Worm (Caenorhabditis elegans) whole organism, L3 larva: Measurements from ENCODE around the gene C01G6.4.
A peak's percentile ranks its signal among the peaks of the same experiment; 100 is the strongest.

Experiments used
- R02D3.7 ChIP-seq: fragments of 150-350 bp; optimal IDR thresholded peaks from 2 replicates; lab custom pipeline; 2014; ENCODE audit warnings: missing biosample characterization, missing genetic modification characterization
- ZK546.5 ChIP-seq: sonication (generic microtip); optimal IDR thresholded peaks from 2 replicates; lab custom pipeline; 2017; ENCODE audit warnings: missing biosample characterization, missing genetic modification characterization
- aly-2 ChIP-seq: fragments of 150-350 bp; optimal IDR thresholded peaks from 2 replicates; lab custom pipeline; 2014; ENCODE audit warnings: missing biosample characterization, missing genetic modification characterization
- ama-1 ChIP-seq: fragments of 150-350 bp; optimal IDR thresholded peaks from 2 replicates; lab custom pipeline; 2018
- ceh-9 ChIP-seq: sonication (generic microtip); optimal IDR thresholded peaks from 2 replicates; lab custom pipeline; 2018; ENCODE audit warnings: missing biosample characterization, missing genetic modification characterization
- daf-12 ChIP-seq: fragments of 150-350 bp; optimal IDR thresholded peaks from 2 replicates; lab custom pipeline; 2014; ENCODE audit warnings: missing biosample characterization, missing genetic modification reagents, missing genetic modification characterization
- egl-27 ChIP-seq: sonication (generic microtip); optimal IDR thresholded peaks from 4 replicates; lab custom pipeline; 2017; ENCODE audit warnings: missing biosample characterization, missing genetic modification reagents, missing genetic modification characterization
- egl-5 ChIP-seq: fragments of 150-350 bp; optimal IDR thresholded peaks from 2 replicates; lab custom pipeline; 2017; ENCODE audit warnings: missing biosample characterization, missing genetic modification reagents, missing genetic modification characterization, inconsistent platforms
- elt-1 ChIP-seq: fragments of 150-350 bp; optimal IDR thresholded peaks from 2 replicates; lab custom pipeline; 2014; ENCODE audit warnings: missing biosample characterization, missing genetic modification characterization
- elt-2 ChIP-seq: sonication (generic microtip); optimal IDR thresholded peaks from 2 replicates; lab custom pipeline; 2016; ENCODE audit warnings: missing genetic modification reagents, mild to moderate bottlenecking, missing genetic modification characterization, missing compliant biosample characterization
- elt-3 ChIP-seq, 3 experiments: fragments of 150-350 bp in 1 of 3; sonication (generic microtip) in 2 of 3; optimal IDR thresholded peaks; 2 replicates in 2 of 3; 4 replicates in 1 of 3; lab custom pipeline; 2014 to 2017; ENCODE audit warnings: missing biosample characterization in 3 of 3, missing genetic modification characterization in 3 of 3
- eor-1 ChIP-seq, 2 experiments: fragments of 150-350 bp; optimal IDR thresholded peaks; 2 replicates each; lab custom pipeline; 2014 to 2018; ENCODE audit warnings: missing biosample characterization in 2 of 2, missing genetic modification characterization in 2 of 2
- fkh-10 ChIP-seq: sonication (generic microtip); optimal IDR thresholded peaks from 2 replicates; lab custom pipeline; 2017; ENCODE audit warnings: missing biosample characterization, missing genetic modification reagents, missing genetic modification characterization
- fkh-2 ChIP-seq: fragments of 150-350 bp; optimal IDR thresholded peaks from 2 replicates; lab custom pipeline; 2014; ENCODE audit warnings: missing biosample characterization, missing genetic modification reagents, missing genetic modification characterization
- hmg-11 ChIP-seq: sonication (generic microtip); optimal IDR thresholded peaks from 2 replicates; lab custom pipeline; 2016; ENCODE audit warnings: missing genetic modification characterization, missing compliant biosample characterization
- jun-1 ChIP-seq: fragments of 150-350 bp; optimal IDR thresholded peaks from 2 replicates; lab custom pipeline; 2014; ENCODE audit warnings: missing biosample characterization, missing genetic modification reagents, missing genetic modification characterization
- lin-15B ChIP-seq: fragments of 150-350 bp; optimal IDR thresholded peaks from 2 replicates; lab custom pipeline; 2014; ENCODE audit warnings: missing biosample characterization, missing genetic modification characterization
- lin-39 ChIP-seq: fragments of 150-350 bp; optimal IDR thresholded peaks from 2 replicates; lab custom pipeline; 2018; ENCODE audit warnings: missing biosample characterization, missing genetic modification reagents, missing genetic modification characterization
- mml-1 ChIP-seq: fragments of 150-350 bp; sonication (generic microtip); optimal IDR thresholded peaks from 3 replicates; lab custom pipeline; 2014; ENCODE audit warnings: missing biosample characterization, missing genetic modification characterization
- nfya-1 ChIP-seq: sonication (generic microtip); optimal IDR thresholded peaks from 2 replicates; lab custom pipeline; 2017; ENCODE audit warnings: missing genetic modification characterization, mild to moderate bottlenecking, missing compliant biosample characterization, antibody characterized with exemption, moderate library complexity; ENCODE audit not compliant: insufficient read depth
- nhr-11 ChIP-seq: fragments of 150-350 bp; optimal IDR thresholded peaks from 2 replicates; lab custom pipeline; 2014; ENCODE audit warnings: missing biosample characterization, missing genetic modification characterization
- nhr-12 ChIP-seq: fragments of 150-350 bp; optimal IDR thresholded peaks from 2 replicates; lab custom pipeline; 2014; ENCODE audit warnings: missing biosample characterization, missing genetic modification characterization
- nhr-237 ChIP-seq: fragments of 150-350 bp; optimal IDR thresholded peaks from 2 replicates; lab custom pipeline; 2014; ENCODE audit warnings: missing biosample characterization, missing genetic modification characterization
- nhr-25 ChIP-seq: sonication (generic microtip); optimal IDR thresholded peaks from 2 replicates; lab custom pipeline; 2017; ENCODE audit warnings: missing biosample characterization, missing genetic modification characterization
- nhr-28 ChIP-seq: fragments of 150-350 bp; optimal IDR thresholded peaks from 2 replicates; lab custom pipeline; 2014; ENCODE audit warnings: missing biosample characterization, missing genetic modification characterization
- nhr-43 ChIP-seq: sonication (generic microtip); optimal IDR thresholded peaks from 2 replicates; lab custom pipeline; 2016; ENCODE audit warnings: mild to moderate bottlenecking, missing genetic modification characterization, missing compliant biosample characterization; ENCODE audit not compliant: poor library complexity, severe bottlenecking
- nhr-67 ChIP-seq: fragments of 150-350 bp; optimal IDR thresholded peaks from 2 replicates; lab custom pipeline; 2014; ENCODE audit warnings: missing biosample characterization, missing genetic modification characterization
- nhr-76 ChIP-seq: fragments of 150-350 bp; sonication (generic microtip); optimal IDR thresholded peaks from 5 replicates; lab custom pipeline; 2014; ENCODE audit warnings: missing biosample characterization, missing genetic modification characterization
- nhr-77 ChIP-seq: fragments of 150-350 bp; optimal IDR thresholded peaks from 2 replicates; lab custom pipeline; 2014; ENCODE audit warnings: missing biosample characterization, missing genetic modification characterization
- pha-4 ChIP-seq: fragments of 150-350 bp; optimal IDR thresholded peaks from 2 replicates; lab custom pipeline; 2014; ENCODE audit warnings: missing biosample characterization, missing genetic modification reagents, missing genetic modification characterization
- sea-2 ChIP-seq: fragments of 150-350 bp; sonication (generic microtip); optimal IDR thresholded peaks from 4 replicates; lab custom pipeline; 2014; ENCODE audit warnings: missing biosample characterization, missing genetic modification reagents, missing genetic modification characterization
- skn-1 ChIP-seq: fragments of 150-350 bp; optimal IDR thresholded peaks from 2 replicates; lab custom pipeline; 2014; ENCODE audit warnings: missing biosample characterization, missing genetic modification characterization
- snpc-4 ChIP-seq: fragments of 150-350 bp; optimal IDR thresholded peaks from 2 replicates; lab custom pipeline; 2014; ENCODE audit warnings: missing biosample characterization, missing genetic modification characterization
- tbx-2 ChIP-seq: sonication (generic microtip); optimal IDR thresholded peaks from 2 replicates; lab custom pipeline; 2016; ENCODE audit warnings: mild to moderate bottlenecking, missing genetic modification characterization, missing compliant biosample characterization
- unc-39 ChIP-seq: sonication (generic microtip); optimal IDR thresholded peaks from 4 replicates; lab custom pipeline; 2017; ENCODE audit warnings: missing biosample characterization, missing genetic modification characterization
- unc-62 ChIP-seq: fragments of 150-350 bp; sonication (generic microtip); optimal IDR thresholded peaks from 4 replicates; lab custom pipeline; 2014; ENCODE audit warnings: missing biosample characterization, missing genetic modification reagents, missing genetic modification characterization
- zag-1 ChIP-seq: fragments of 150-350 bp; optimal IDR thresholded peaks from 2 replicates; lab custom pipeline; 2014; ENCODE audit warnings: missing biosample characterization, missing genetic modification characterization
- ztf-11 ChIP-seq: fragments of 150-350 bp; optimal IDR thresholded peaks from 2 replicates; lab custom pipeline; 2014; ENCODE audit warnings: missing biosample characterization, missing genetic modification characterization
- ztf-4 ChIP-seq: fragments of 150-350 bp; optimal IDR thresholded peaks from 2 replicates; lab custom pipeline; 2014; ENCODE audit warnings: missing biosample characterization, missing genetic modification characterization

Gene C01G6.4

ce11 chrII:9282065-9282464 is 9.2 kb upstream of the C01G6.4 start:
- TF ChIP-seq zag-1, result no peak
- no peak for TF ChIP-seq R02D3.7 (tag; lab: Kevin White, UChicago)
- no peak for TF ChIP-seq nhr-28 (tag; lab: Kevin White, UChicago)
- no peak for TF ChIP-seq egl-27 (tag; lab: Kevin White, UChicago)
- no peak for TF ChIP-seq egl-5 (tag; lab: Kevin White, UChicago)
- TF ChIP-seq ztf-4 (tag; lab: Kevin White, UChicago), result no peak
- TF ChIP-seq lin-15B (tag; lab: Kevin White, UChicago), result no peak
- no peak for TF ChIP-seq ztf-11 (tag; lab: Kevin White, UChicago)
- TF ChIP-seq lin-39 (tag; lab: Kevin White, UChicago), result no peak
- TF ChIP-seq unc-62, result no peak

ce11 chrII:9281595-9281994 is 8.8 kb upstream of the C01G6.4 start:
- TF ChIP-seq unc-62 (no peak), snpc-4 (no peak), ztf-11 (tag; lab: Kevin White, UChicago) (no peak), sea-2 (GFP tag; lab: Kevin White, UChicago) (no peak), fkh-10 (GFP tag; lab: Kevin White, UChicago) (no peak), nhr-12 (tag; lab: Kevin White, UChicago) (no peak), nhr-43 (no peak), tbx-2 (tag; lab: Kevin White, UChicago) (no peak), elt-2 (no peak), hmg-11 (tag; lab: Kevin White, UChicago) (peak; percentile 57), lin-15B (tag; lab: Kevin White, UChicago) (peak; percentile 6), nhr-25 (tag; lab: Kevin White, UChicago) (no peak), elt-3 (tag; optimal IDR thresholded peaks at IDR 0.05; lab: Kevin White, UChicago) (no peak), elt-1 (tag; lab: Kevin White, UChicago) (no peak), mml-1 (tag; lab: Kevin White, UChicago) (no peak), pha-4 (tag; lab: Kevin White, UChicago) (no peak), fkh-2 (tag; lab: Kevin White, UChicago) (no peak), lin-39 (tag; lab: Kevin White, UChicago) (peak; percentile 55), nfya-1 (peak; percentile 56), nhr-11 (no peak), nhr-67 (tag; lab: Kevin White, UChicago) (no peak), skn-1 (tag; lab: Kevin White, UChicago) (no peak), ZK546.5 (no peak), daf-12 (tag; lab: Kevin White, UChicago) (no peak), zag-1 (no peak), ceh-9 (tag; lab: Kevin White, UChicago) (no peak), aly-2 (tag; lab: Kevin White, UChicago) (no peak), R02D3.7 (tag; lab: Kevin White, UChicago) (no peak), unc-39 (tag; lab: Kevin White, UChicago) (no peak), eor-1 (tag; optimal IDR thresholded peaks at IDR 0.05; lab: Kevin White, UChicago) (no peak), nhr-76 (tag; lab: Kevin White, UChicago) (no peak), egl-5 (tag; lab: Kevin White, UChicago) (peak; percentile 69), nhr-77 (no peak), nhr-237 (no peak), ama-1 (lab: Kevin White, UChicago) (peak; percentile 40), jun-1 (tag; lab: Kevin White, UChicago) (no peak)
- TF ChIP-seq, all 47 proteins: peak for 6

- TF ChIP-seq snpc-4, result no peak
- peak; percentile 93 for TF ChIP-seq pha-4 (tag; lab: Kevin White, UChicago)
- no peak for TF ChIP-seq nhr-28 (tag; lab: Kevin White, UChicago)
- no peak for TF ChIP-seq nhr-76 (tag; lab: Kevin White, UChicago)
- peak; percentile 41 for TF ChIP-seq ama-1 (lab: Kevin White, UChicago)
- TF ChIP-seq nhr-11, result no peak
- TF ChIP-seq, all 47 proteins: peak for 2
Measured at ce11 chrII:9280846-9281245, 8.0 kb upstream of the C01G6.4 start.
